Worm (Caenorhabditis elegans): ENCODE measurements around the gene srd-9.

srd-9 gene

DNA sequence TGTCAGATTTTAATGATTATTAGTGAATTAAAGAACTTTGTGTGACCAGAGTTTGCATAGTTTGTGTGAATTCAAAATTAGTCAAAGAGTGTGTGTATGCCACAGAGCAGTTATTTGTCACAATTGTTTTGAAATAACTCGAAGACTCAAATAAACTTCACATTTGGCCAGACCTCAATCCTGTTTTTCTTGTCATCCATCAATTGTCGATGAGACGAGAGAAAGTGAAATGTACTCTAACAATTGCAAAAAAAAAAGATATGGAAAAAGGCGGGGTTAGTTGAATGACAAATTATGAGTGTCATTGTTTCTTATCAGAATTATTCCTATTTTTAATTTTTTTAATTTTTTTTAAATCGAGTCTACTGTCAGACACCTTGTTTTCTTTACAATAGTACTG is 13.3 kb downstream of the srd-9 start, which contains the start of gene T09D3.8:
Gene T09D3.8, plus strand, starts transcription at position 301 of the 400 bp plus-strand sequence.
- no peak for TF ChIP-seq madf-8 (GFP tag; conservative IDR thresholded peaks at IDR 0.05)
- TF ChIP-seq let-607 (tag; optimal IDR thresholded peaks at IDR 0.05), result no peak
- TF ChIP-seq B0019.2 (GFP tag; conservative IDR thresholded peaks at IDR 0.05), result no peak
- no peak for TF ChIP-seq unc-62 (GFP tag; optimal IDR thresholded peaks at IDR 0.05)
- no peak for TF ChIP-seq efl-1 (GFP tag; optimal IDR thresholded peaks at IDR 0.05)
- no peak for TF ChIP-seq C06A6.2 (GFP tag; conservative IDR thresholded peaks at IDR 0.05)
- TF ChIP-seq rpc-1 (optimal IDR thresholded peaks at IDR 0.05), result no peak
- no peak for TF ChIP-seq rpc-1 (tag; optimal IDR thresholded peaks at IDR 0.05)
- TF ChIP-seq madf-6 (GFP tag; IDR thresholded peaks at IDR 0.05), result no peak
- TF ChIP-seq tlf-1 (GFP tag; optimal IDR thresholded peaks at IDR 0.05), result no peak

DNA sequence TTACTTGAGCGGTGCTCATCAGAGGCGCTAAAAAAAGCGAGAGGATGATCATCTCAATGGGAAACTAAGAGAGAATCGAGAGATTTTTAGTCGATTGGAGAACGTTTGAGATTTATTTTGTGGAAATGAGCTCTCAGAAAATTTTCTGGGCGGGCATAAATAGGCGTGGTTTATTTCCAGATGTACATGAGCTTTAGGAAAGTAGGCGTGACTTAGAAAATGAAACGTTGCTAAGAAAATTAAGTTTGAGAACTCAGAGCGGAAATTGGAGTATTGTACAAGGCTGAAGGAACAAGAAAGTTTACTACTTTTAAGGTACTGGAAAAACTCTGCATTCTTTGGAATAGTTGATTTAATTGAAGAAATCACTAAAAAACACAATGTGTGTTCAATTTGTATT is 17.2 kb downstream of the srd-9 start, which contains the start of gene T09D3.9:
Gene T09D3.9, minus strand, starts transcription at position 101 of the 400 bp plus-strand sequence.
- TF ChIP-seq F23B12.7 (tag; optimal IDR thresholded peaks at IDR 0.05; ENCODE audit: insufficient read depth), result no peak
- no peak for TF ChIP-seq ceh-91 (GFP tag; IDR thresholded peaks at IDR 0.05)
- no peak for TF ChIP-seq ZK185.1 (tag; optimal IDR thresholded peaks at IDR 0.05; ENCODE audit: poor library complexity, severe bottlenecking)
- TF ChIP-seq ceh-40 (GFP tag; IDR thresholded peaks at IDR 0.05), result no peak
- no peak for TF ChIP-seq athp-1 (tag; optimal IDR thresholded peaks at IDR 0.05)
- TF ChIP-seq madf-8 (GFP tag; conservative IDR thresholded peaks at IDR 0.05), result no peak
- no peak for TF ChIP-seq snpc-4 (GFP tag; optimal IDR thresholded peaks at IDR 0.05)
- no peak for TF ChIP-seq snpc-4 (tag; optimal IDR thresholded peaks at IDR 0.05)
- no peak for TF ChIP-seq nfya-1 (tag; optimal IDR thresholded peaks at IDR 0.05; ENCODE audit: borderline replicate concordance, insufficient read depth)
- TF ChIP-seq nfyb-1 (GFP tag; IDR thresholded peaks at IDR 0.05), result no peak
- no peak for TF ChIP-seq ccch-3 (GFP tag; optimal IDR thresholded peaks at IDR 0.05)
- TF ChIP-seq K12H6.12 (tag; optimal IDR thresholded peaks at IDR 0.05), result no peak
- TF ChIP-seq hlh-26 (GFP tag; conservative IDR thresholded peaks at IDR 0.05), result no peak
- no peak for TF ChIP-seq attf-5 (GFP tag; optimal IDR thresholded peaks at IDR 0.05)

- TF ChIP-seq hrde-1 (tag; optimal IDR thresholded peaks at IDR 0.05; ENCODE audit: borderline replicate concordance), result no peak
- no peak for TF ChIP-seq ztf-6 (GFP tag; IDR thresholded peaks at IDR 0.05)
- no peak for TF ChIP-seq dox-1 (GFP tag; IDR thresholded peaks at IDR 0.05)
- no peak for TF ChIP-seq him-1 (tag; optimal IDR thresholded peaks at IDR 0.05)
- no peak for TF ChIP-seq B0035.1 (tag; optimal IDR thresholded peaks at IDR 0.05)
Observed at ce11 chrV:5372118-5372517, 20.5 kb downstream of the srd-9 start, which contains the start of gene C35A11.3. Gene C35A11.3, plus strand, starts transcription at chrV:5372418.

DNA sequence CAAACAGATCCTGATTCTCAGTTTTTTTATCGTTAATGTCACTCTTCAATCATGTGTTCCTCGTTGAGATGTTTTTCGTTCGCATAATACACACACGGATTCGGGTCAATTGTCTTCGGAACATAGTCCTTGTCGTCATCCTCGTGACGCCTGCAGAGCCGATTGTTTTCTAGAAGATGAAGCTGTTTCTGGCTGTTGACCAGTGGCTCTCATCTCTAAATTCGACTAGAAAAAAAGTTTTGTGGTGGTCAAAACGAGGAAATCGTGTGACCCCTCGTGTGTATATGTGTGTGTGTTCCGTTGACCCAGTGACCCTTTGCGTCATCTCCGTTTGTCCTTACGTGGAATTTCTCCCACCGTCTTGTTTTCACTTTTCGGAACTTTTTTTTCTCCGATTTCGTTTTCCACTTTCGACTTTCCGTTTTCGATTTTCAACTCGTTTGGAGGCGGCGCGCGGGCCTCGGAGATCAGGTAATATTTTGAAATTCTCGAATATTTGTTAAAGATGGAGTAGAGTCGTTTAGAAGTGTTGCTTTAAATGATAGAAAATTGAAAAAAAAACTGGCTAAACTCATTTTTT is 34.4 kb downstream of the srd-9 start, which contains the start of gene C35A11.2:
Gene C35A11.2, plus strand, starts transcription at position 386 of the 580 bp plus-strand sequence.
- TF ChIP-seq K11D2.4 (GFP tag; IDR thresholded peaks at IDR 0.05), result no peak
- TF ChIP-seq attf-6 (GFP tag; IDR thresholded peaks at IDR 0.05), result no peak
- no peak for TF ChIP-seq attf-5 (GFP tag; optimal IDR thresholded peaks at IDR 0.05)
- no peak for TF ChIP-seq sea-2 (GFP tag; IDR thresholded peaks at IDR 0.05)
- no peak for TF ChIP-seq zfh-2 (GFP tag; conservative IDR thresholded peaks at IDR 0.05)
- TF ChIP-seq hmg-20 (GFP tag; IDR thresholded peaks at IDR 0.05), result no peak
- TF ChIP-seq nhr-179 (tag; optimal IDR thresholded peaks at IDR 0.05), result no peak
- TF ChIP-seq hlh-12 (tag; optimal IDR thresholded peaks at IDR 0.05), result no peak
- no peak for TF ChIP-seq snpc-1.3 (tag; optimal IDR thresholded peaks at IDR 0.05; ENCODE audit: insufficient read depth)
- no peak for TF ChIP-seq pbrm-1 (GFP tag; IDR thresholded peaks at IDR 0.05)
- no peak for TF ChIP-seq T07F8.4 (tag; optimal IDR thresholded peaks at IDR 0.05)
- TF ChIP-seq cebp-2 (GFP tag; IDR thresholded peaks at IDR 0.05), result no peak
- TF ChIP-seq ceh-58 (GFP tag; IDR thresholded peaks at IDR 0.05), result no peak
- TF ChIP-seq C06A6.2 (GFP tag; conservative IDR thresholded peaks at IDR 0.05), result no peak
- no peak for TF ChIP-seq F33H1.4 (GFP tag; IDR thresholded peaks at IDR 0.05)
- TF ChIP-seq ztf-26 (tag; optimal IDR thresholded peaks at IDR 0.05), result no peak
- no peak for TF ChIP-seq cebp-1 (GFP tag; IDR thresholded peaks at IDR 0.05)
- TF ChIP-seq cebp-1 (tag; optimal IDR thresholded peaks at IDR 0.05), result no peak
- TF ChIP-seq tbp1 (GFP tag; optimal IDR thresholded peaks at IDR 0.05), result no peak

All from whole organism, young adult.